Fruit fly (Drosophila melanogaster) whole organism: ENCODE data around the gene CG17625.

Experiments used
- CG8478 ChIP-seq: fragments of >200 bp; optimal IDR thresholded peaks from 2 replicates; lab custom pipeline; 2018; ENCODE audit warnings: inconsistent platforms
- Dll ChIP-seq: fragments of >200 bp; optimal IDR thresholded peaks from 2 replicates; lab custom pipeline; 2017
- EcR ChIP-seq, 2 experiments: fragments of >200 bp; optimal IDR thresholded peaks; 2 replicates each; lab custom pipeline; 2017; ENCODE audit warnings: missing biosample characterization in 2 of 2, missing genetic modification characterization in 2 of 2, missing genetic modification reagents in 2 of 2
- pan ChIP-seq: fragments of >200 bp; optimal IDR thresholded peaks from 2 replicates; lab custom pipeline; 2017
- psq ChIP-seq: fragments of >200 bp; optimal IDR thresholded peaks from 2 replicates; lab custom pipeline; 2017
- usp ChIP-seq: fragments of >200 bp; optimal IDR thresholded peaks from 2 replicates; lab custom pipeline; 2017; ENCODE audit warnings: missing biosample characterization, missing genetic modification characterization, mixed read lengths

CG17625 gene

DNA sequence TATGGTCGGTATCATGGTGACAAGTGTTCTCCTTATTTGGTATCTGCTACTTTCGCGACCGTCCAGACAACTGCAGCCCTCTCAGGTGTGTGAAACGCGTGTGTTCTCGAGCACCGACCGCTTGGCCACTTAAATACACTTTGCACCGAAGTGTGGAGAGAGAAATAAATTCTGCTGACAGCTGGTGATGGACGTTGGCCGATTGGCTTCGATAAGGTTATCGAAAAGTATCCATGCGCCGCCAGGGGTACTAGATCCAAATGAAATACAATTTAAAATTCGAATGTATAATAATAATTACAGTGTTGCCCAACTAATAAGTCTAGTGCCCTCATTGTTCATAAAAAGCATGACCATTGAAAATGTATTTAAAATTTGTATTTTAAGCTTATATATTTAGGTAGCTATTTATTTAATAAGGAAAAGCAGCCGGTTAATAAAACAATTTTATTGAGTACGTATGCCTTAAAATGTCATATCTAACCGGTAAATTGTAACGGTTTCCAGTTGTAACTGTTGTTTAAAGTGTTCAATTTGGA is at the start of gene CG17625, which contains the start of gene Gclm:
Gene CG17625, plus strand, starts transcription at position 514 of the 539 bp plus-strand sequence.
Gene Gclm, minus strand, starts transcription at position 175 of the 539 bp plus-strand sequence.
- TF ChIP-seq psq (lab: Kevin White, UChicago): no peak
- no peak for TF ChIP-seq CG8478 (lab: Kevin White, UChicago)
- TF ChIP-seq pan (lab: Kevin White, UChicago): no peak
- no peak for TF ChIP-seq Dll (lab: Kevin White, UChicago)
- no peak for TF ChIP-seq EcR (GFP tag; optimal IDR thresholded peaks at IDR 0.05; lab: Kevin White, UChicago)
- no peak for TF ChIP-seq usp

DNA sequence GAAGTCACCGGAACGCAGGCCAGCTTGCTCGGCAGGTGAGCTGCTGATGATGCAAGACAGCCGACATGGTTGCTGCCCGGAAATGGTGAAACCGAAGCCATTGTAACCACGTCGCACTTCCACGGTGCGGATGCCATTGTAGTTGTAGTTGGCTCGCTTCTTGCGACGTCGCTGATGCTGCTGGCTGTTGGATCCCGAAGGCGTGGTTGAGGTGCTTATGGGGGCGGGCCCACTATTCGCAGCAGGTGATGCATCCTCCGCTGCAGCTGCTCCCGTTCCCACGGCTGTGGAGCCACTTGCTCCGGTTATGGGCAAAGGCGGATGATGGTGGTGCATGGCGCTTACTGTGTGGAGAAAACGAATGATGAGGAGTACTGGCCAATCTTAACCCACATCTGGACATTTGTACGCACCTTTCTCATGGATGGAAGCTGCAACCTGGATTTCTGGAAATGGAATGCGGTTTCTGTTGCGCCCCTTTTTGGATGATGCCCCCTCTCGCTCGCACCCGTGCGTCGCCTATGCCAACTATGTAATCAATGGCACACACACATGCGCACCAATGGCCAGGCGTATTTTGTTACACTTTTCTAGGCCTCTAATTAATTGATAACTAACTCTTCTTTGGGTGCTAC is 47.9 kb upstream of the CG17625 start:
- TF ChIP-seq usp: no peak
- TF ChIP-seq psq (lab: Kevin White, UChicago): no peak
- no peak for TF ChIP-seq EcR (GFP tag; optimal IDR thresholded peaks at IDR 0.05; lab: Kevin White, UChicago)
- TF ChIP-seq CG8478 (lab: Kevin White, UChicago): no peak
- no peak for TF ChIP-seq pan (lab: Kevin White, UChicago)
- TF ChIP-seq Dll (lab: Kevin White, UChicago): no peak

DNA sequence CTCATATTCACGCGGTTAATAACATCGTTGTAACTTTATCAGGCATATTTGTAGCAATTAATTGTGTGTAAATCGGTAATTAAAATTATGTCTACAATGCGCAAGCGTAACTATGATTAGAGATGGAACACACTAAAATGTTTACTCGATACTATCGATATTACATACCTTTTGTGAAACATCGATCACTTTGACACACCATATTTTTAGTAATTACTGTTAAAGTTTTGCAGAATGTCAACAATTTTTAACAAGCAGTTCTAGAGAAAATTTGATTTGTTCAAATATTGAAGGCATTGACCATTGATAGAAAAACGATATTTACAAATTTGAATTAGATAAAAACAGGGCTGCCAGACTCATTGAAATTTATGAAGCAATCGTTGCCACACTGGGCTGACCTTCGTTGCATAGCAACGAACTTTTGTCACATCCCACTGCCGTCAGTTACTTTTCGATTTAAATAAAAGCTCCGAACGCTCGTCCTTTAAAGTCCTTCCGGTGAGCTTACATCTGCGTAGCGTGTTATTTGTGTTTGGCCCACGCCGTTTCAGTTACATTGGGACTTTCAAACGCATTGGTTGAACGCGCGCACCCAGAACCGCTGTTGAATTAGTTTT is 47.3 kb upstream of the CG17625 start, which contains the start of the genes loco and wake:
Gene loco, minus strand, starts transcription at position 149 of the 620 bp plus-strand sequence.
Gene wake, plus strand, starts transcription at position 570 of the 620 bp plus-strand sequence.
- no peak for TF ChIP-seq pan (lab: Kevin White, UChicago)
- no peak for TF ChIP-seq CG8478 (lab: Kevin White, UChicago)
- TF ChIP-seq EcR (GFP tag; optimal IDR thresholded peaks at IDR 0.05; lab: Kevin White, UChicago): no peak
- no peak for TF ChIP-seq Dll (lab: Kevin White, UChicago)
- no peak for TF ChIP-seq usp
- TF ChIP-seq psq (lab: Kevin White, UChicago): no peak

DNA sequence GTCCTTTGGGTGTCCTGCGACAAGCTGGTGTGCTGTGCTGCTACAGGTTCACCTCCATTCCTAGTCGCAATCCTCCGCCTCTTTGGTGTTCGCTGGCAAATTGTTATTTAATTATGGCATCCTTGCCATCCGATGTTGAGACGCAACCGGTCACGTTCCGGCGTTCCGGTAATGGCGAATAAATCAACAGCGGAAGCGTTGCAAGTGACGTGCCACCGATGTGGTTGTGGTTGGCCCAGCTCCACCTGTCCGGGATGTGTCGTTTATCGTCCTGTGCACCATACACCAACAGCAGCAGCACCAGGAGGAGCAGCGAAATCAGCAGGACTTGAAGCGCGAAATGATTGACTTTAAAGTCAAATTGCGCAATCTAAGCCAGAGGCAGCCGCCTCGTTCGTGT is 36.8 kb upstream of the CG17625 start:
- TF ChIP-seq EcR (GFP tag; optimal IDR thresholded peaks at IDR 0.05; lab: Kevin White, UChicago) (no peak), CG8478 (lab: Kevin White, UChicago) (no peak), usp (no peak), psq (lab: Kevin White, UChicago) (no peak), Dll (lab: Kevin White, UChicago) (no peak), pan (lab: Kevin White, UChicago) (no peak)

DNA sequence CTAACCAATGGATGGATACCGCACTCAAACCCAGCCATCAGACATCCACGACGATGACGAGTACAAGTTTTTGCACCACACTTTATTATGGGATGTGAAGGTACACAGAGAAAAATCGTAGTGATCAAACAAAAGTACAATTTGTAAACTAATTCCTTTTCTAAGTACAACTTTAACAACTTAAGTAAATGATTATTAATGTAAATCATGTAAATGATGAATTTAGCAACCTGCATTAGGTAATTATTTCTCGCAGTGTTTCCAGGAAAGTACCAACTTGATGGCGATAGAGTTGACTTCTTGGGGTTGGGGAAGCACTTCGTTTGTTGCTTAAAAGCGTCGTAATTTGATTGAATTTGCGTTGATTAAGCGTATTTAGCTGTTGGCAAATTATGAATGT is 23.5 kb upstream of the CG17625 start:
- TF ChIP-seq pan (lab: Kevin White, UChicago): no peak
- TF ChIP-seq psq (lab: Kevin White, UChicago): no peak
- TF ChIP-seq Dll (lab: Kevin White, UChicago): no peak
- TF ChIP-seq CG8478 (lab: Kevin White, UChicago): no peak
- no peak for TF ChIP-seq usp
- TF ChIP-seq EcR (GFP tag; optimal IDR thresholded peaks at IDR 0.05; lab: Kevin White, UChicago): no peak

DNA sequence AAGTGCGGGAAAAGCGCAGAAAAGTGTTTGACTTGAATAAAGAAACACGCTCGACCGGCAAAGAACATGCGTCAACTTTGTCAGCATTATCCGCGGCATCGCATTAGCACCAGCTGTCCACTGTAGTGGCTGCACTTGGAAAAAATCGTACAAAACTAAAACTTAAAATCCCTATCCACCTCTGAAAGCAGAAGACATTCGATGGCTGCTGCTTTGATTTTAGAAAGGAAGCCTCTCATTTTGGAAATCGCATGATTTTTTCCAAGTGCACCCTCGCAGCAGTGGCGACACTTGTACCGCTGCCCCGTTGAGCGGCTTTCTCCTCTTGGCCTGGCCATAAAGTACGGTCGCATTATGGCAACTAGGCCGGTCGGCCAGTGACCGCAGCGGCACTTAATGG is 22.4 kb upstream of the CG17625 start:
- TF ChIP-seq CG8478 (lab: Kevin White, UChicago): no peak
- TF ChIP-seq usp: no peak

DNA sequence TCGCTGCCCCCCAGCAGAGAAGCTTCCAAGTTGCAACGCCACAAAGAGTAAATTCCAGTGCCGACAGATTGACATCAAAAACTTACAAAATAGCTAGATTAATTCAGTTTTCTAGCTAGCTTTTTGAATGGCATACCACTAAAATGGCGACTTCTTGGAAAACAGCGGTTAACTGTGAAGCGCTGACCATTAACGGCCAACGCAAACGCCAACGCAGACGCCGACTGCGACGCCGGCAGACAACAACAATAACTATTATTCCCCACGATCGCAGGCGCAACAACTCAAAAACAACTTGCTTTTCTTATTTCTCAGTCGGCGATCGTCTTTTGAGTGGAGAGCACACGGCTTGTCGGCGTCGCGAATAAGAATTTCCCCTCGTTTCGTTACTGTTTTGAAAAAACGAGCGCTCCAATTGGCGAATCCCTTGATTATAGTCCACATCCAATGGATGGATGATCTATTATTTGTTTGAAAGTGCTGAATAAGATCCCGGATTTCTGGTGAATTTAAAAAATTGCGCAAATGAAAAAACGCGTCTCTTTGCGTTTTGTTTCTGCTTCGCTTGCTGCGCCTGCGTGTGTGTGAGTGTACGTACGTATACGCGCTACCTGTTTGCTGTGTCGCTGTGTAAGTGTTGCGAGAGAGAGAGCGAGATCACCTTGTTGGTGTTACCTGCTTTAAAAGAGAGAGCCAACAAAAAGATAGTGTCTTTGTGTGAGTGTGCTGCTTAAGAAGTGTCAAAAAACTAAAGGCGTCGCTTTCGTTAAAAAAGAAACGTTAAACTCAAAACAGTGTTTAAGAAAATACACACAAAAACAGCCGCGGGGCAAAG is 20.0 kb upstream of the CG17625 start:
- no peak for TF ChIP-seq Dll (lab: Kevin White, UChicago)
- TF ChIP-seq usp: no peak
- TF ChIP-seq psq (lab: Kevin White, UChicago): no peak
- TF ChIP-seq EcR (GFP tag; optimal IDR thresholded peaks at IDR 0.05; lab: Kevin White, UChicago): no peak
- TF ChIP-seq pan (lab: Kevin White, UChicago): no peak
- TF ChIP-seq CG8478 (lab: Kevin White, UChicago): no peak

DNA sequence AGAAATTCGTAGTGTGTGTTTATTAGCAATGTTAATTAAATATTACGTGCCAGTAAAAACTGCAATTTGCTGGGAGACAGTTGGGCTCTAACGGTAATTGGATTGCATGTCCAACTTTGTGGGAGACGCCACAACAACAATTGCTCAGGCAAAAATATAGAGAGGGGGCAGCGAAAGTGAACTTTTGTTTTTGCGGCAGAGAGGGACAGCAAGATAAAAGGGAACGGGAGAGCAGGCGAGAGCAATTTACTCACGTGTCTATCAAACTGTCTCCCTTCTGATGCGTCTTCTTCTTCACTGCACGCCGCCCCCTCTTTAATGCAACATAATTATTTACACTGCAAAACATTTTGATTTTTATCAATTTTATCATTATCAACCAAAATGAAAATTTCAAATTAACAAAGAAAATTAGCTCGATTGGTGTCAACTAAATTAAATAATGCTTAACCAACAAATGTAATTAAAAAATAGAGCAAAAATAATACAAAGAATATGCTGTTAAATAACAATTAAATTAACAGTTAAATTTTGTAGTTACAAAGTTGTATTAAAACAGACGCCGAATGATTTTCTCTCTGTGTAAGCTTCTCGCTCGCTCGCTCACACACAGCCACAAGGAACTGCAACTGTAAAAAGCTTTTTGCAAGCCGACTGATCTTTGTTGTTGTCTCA is 19.2 kb upstream of the CG17625 start:
- TF ChIP-seq psq (lab: Kevin White, UChicago) (no peak), CG8478 (lab: Kevin White, UChicago) (no peak), EcR (GFP tag; optimal IDR thresholded peaks at IDR 0.05; lab: Kevin White, UChicago) (no peak), usp (no peak), Dll (lab: Kevin White, UChicago) (no peak), pan (lab: Kevin White, UChicago) (no peak)

DNA sequence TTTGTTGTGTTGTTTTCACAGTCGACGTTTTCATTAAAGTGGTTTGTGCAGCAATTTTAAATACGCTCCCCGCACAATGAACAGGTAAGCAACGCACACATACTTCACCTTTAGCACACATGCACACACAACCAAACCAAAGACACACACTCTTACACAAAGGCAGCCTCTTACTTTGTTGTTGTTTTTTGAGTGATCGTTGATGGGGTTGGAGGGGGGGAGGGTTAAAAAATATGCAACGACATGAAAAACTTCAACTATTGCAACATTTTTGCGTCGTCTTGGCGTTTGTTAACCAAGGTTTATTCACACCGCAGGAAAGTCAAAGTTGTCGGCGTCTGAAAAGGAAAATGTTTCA is 18.7 kb upstream of the CG17625 start:
- TF ChIP-seq pan (lab: Kevin White, UChicago): no peak
- TF ChIP-seq CG8478 (lab: Kevin White, UChicago): no peak
- TF ChIP-seq usp: no peak
- no peak for TF ChIP-seq Dll (lab: Kevin White, UChicago)
- no peak for TF ChIP-seq EcR (GFP tag; optimal IDR thresholded peaks at IDR 0.05; lab: Kevin White, UChicago)
- TF ChIP-seq psq (lab: Kevin White, UChicago): no peak

DNA sequence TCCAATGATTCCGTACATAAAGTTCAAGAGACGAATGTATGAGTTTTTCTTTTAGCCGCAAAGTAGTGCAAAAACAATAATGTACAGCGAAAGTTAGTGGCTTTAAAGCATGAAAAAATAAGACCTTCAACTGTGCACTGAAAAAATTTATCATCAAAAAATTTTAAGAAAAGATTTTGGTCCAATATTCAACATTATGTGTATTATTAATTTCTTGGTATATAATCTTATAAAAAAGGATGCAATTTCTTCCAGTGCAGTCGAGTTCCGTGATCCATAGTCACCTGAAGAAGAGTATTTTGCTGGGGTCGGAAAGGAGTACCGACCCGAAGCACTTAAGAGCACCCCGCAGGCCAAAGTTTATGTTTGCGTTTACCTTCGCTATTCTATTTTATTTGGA is 18.0 kb upstream of the CG17625 start:
- no peak for TF ChIP-seq psq (lab: Kevin White, UChicago)
- TF ChIP-seq usp: no peak
- no peak for TF ChIP-seq EcR (GFP tag; optimal IDR thresholded peaks at IDR 0.05; lab: Kevin White, UChicago)
- no peak for TF ChIP-seq pan (lab: Kevin White, UChicago)
- no peak for TF ChIP-seq CG8478 (lab: Kevin White, UChicago)
- no peak for TF ChIP-seq Dll (lab: Kevin White, UChicago)
